Fruit fly (Drosophila melanogaster) whole organism, embryonic: ENCODE measurements around the gene Cdc7.

Source experiments
- Aef1 ChIP-seq: fragments of 200-800 bp; sonication (Bioruptor generic); IDR thresholded peaks from 3 replicates; pipeline ENCODE4 v1.3.6; 2022; ENCODE audit warnings: missing biosample characterization, missing genetic modification characterization
- Atf-2 ChIP-seq: fragments of 200-800 bp; sonication (Bioruptor generic); optimal IDR thresholded peaks from 2 replicates; lab custom pipeline; 2016; ENCODE audit warnings: missing biosample characterization, missing genetic modification characterization
- B-H1 ChIP-seq: fragments of 200-800 bp; sonication (Bioruptor generic); IDR thresholded peaks from 3 replicates; pipeline ENCODE4 v1.3.6; 2022; ENCODE audit warnings: missing biosample characterization, missing genetic modification characterization
- Blimp-1 ChIP-seq: fragments of 200-800 bp; sonication (Bioruptor generic); optimal IDR thresholded peaks from 3 replicates; lab custom pipeline; 2018; ENCODE audit warnings: missing biosample characterization, missing genetic modification characterization, mild to moderate bottlenecking, moderate library complexity, missing genetic modification reagents
- CG12071 ChIP-seq: fragments of 200-800 bp; sonication (Bioruptor generic); optimal IDR thresholded peaks from 3 replicates; lab custom pipeline; 2018; ENCODE audit warnings: missing biosample characterization, mild to moderate bottlenecking, missing genetic modification characterization
- CG12155 ChIP-seq: fragments of 200-800 bp; sonication (Bioruptor generic); optimal IDR thresholded peaks from 3 replicates; lab custom pipeline; 2016; ENCODE audit warnings: missing biosample characterization, missing genetic modification characterization
- CG13287 ChIP-seq: fragments of 200-800 bp; sonication (Bioruptor generic); IDR thresholded peaks from 2 replicates; pipeline ENCODE4 v1.3.6; 2022; ENCODE audit warnings: missing biosample characterization, missing genetic modification characterization; ENCODE audit not compliant: partially characterized antibody
- CG14050 ChIP-seq: fragments of 200-800 bp; sonication (Bioruptor generic); IDR thresholded peaks from 3 replicates; pipeline ENCODE4 v1.3.6; 2022; ENCODE audit warnings: missing biosample characterization, missing genetic modification characterization
- CG17829 ChIP-seq: fragments of 200-800 bp; optimal IDR thresholded peaks from 2 replicates; lab custom pipeline; 2019; ENCODE audit warnings: missing biosample characterization, mild to moderate bottlenecking, missing genetic modification characterization, moderate library complexity
- CG18262 ChIP-seq: fragments of 200-800 bp; optimal IDR thresholded peaks from 3 replicates; lab custom pipeline; 2019; ENCODE audit warnings: missing biosample characterization, mild to moderate bottlenecking, missing genetic modification characterization, moderate library complexity
- CG2712 ChIP-seq: fragments of 200-800 bp; optimal IDR thresholded peaks from 3 replicates; lab custom pipeline; 2019; ENCODE audit warnings: missing biosample characterization, mild to moderate bottlenecking, missing genetic modification characterization, moderate library complexity
- CG31388 ChIP-seq: fragments of 200-800 bp; sonication (Bioruptor generic); optimal IDR thresholded peaks from 2 replicates; lab custom pipeline; 2016; ENCODE audit warnings: missing biosample characterization, missing genetic modification characterization
- CG4282 ChIP-seq: fragments of 200-800 bp; sonication (Bioruptor generic); optimal IDR thresholded peaks from 2 replicates; lab custom pipeline; 2016; ENCODE audit warnings: missing biosample characterization, missing genetic modification characterization
- CG6272 ChIP-seq: fragments of 200-800 bp; sonication (Bioruptor generic); IDR thresholded peaks from 2 replicates; pipeline ENCODE4 v1.3.6; 2022; ENCODE audit warnings: missing biosample characterization, missing genetic modification characterization
- CG6689 ChIP-seq: fragments of 200-800 bp; sonication (Bioruptor generic); IDR thresholded peaks from 2 replicates; pipeline ENCODE4 v1.3.6; 2022; ENCODE audit warnings: missing biosample characterization, missing genetic modification characterization
- CG8388 ChIP-seq: fragments of 200-800 bp; sonication (Bioruptor generic); optimal IDR thresholded peaks from 2 replicates; lab custom pipeline; 2019; ENCODE audit warnings: missing biosample characterization, mild to moderate bottlenecking, missing genetic modification characterization, moderate library complexity
- CG9932 ChIP-seq: fragments of 200-800 bp; sonication (Bioruptor generic); IDR thresholded peaks from 2 replicates; pipeline ENCODE4 v1.3.6; 2022; ENCODE audit warnings: missing biosample characterization, missing genetic modification characterization
- GATAe ChIP-seq: fragments of 200-800 bp; sonication (Bioruptor generic); conservative IDR thresholded peaks from 2 replicates; pipeline ENCODE4 v1.3.6; 2022; ENCODE audit warnings: missing biosample characterization, missing genetic modification characterization
- Gug ChIP-seq: fragments of 200-800 bp; sonication (Bioruptor generic); IDR thresholded peaks from 4 replicates; pipeline ENCODE4 v1.3.6; 2022; ENCODE audit warnings: missing biosample characterization, missing genetic modification characterization
- HLH3B ChIP-seq: fragments of 200-800 bp; sonication (Bioruptor generic); IDR thresholded peaks from 2 replicates; pipeline ENCODE4 v1.3.6; 2022; ENCODE audit warnings: missing biosample characterization, missing genetic modification characterization
- Hr3 ChIP-seq: fragments of 200-800 bp; sonication (Bioruptor generic); optimal IDR thresholded peaks from 3 replicates; lab custom pipeline; 2016; ENCODE audit warnings: missing biosample characterization, missing genetic modification characterization
- Meics ChIP-seq: fragments of 200-800 bp; sonication (Bioruptor generic); optimal IDR thresholded peaks from 2 replicates; lab custom pipeline; 2017; ENCODE audit warnings: missing biosample characterization, mild to moderate bottlenecking, missing genetic modification characterization
- Mrtf ChIP-seq: fragments of 200-800 bp; sonication (Bioruptor generic); IDR thresholded peaks from 3 replicates; pipeline ENCODE4 v1.3.6; 2022; ENCODE audit warnings: missing biosample characterization, missing genetic modification characterization
- NK7.1 ChIP-seq: fragments of 200-800 bp; sonication (Bioruptor generic); optimal IDR thresholded peaks from 3 replicates; lab custom pipeline; 2016; ENCODE audit warnings: missing biosample characterization, missing genetic modification characterization
- NfI ChIP-seq: fragments of 200-800 bp; sonication (Bioruptor generic); optimal IDR thresholded peaks from 3 replicates; lab custom pipeline; 2018; ENCODE audit warnings: missing biosample characterization, mild to moderate bottlenecking, missing genetic modification characterization, moderate library complexity
- Opbp ChIP-seq: fragments of 200-800 bp; sonication (Bioruptor generic); IDR thresholded peaks from 3 replicates; pipeline ENCODE4 v1.3.6; 2022; ENCODE audit warnings: missing biosample characterization, missing genetic modification characterization; ENCODE audit not compliant: partially characterized antibody
- Optix ChIP-seq: fragments of 200-800 bp; sonication (Bioruptor generic); IDR thresholded peaks from 3 replicates; pipeline ENCODE4 v1.3.6; 2022; ENCODE audit warnings: missing biosample characterization, missing genetic modification characterization
- Poxn ChIP-seq: fragments of 200-800 bp; sonication (Bioruptor generic); IDR thresholded peaks from 2 replicates; pipeline ENCODE4 v1.3.6; 2022; ENCODE audit warnings: missing biosample characterization, missing genetic modification characterization
- cad ChIP-seq: fragments of >200 bp; optimal IDR thresholded peaks from 2 replicates; lab custom pipeline; 2017; ENCODE audit warnings: missing biosample characterization, missing genetic modification characterization
- disco-r ChIP-seq: fragments of 200-800 bp; sonication (Bioruptor generic); optimal IDR thresholded peaks from 2 replicates; lab custom pipeline; 2016; ENCODE audit warnings: missing biosample characterization, missing genetic modification characterization
- dmrt11E ChIP-seq: fragments of 200-800 bp; sonication (Bioruptor generic); optimal IDR thresholded peaks from 3 replicates; lab custom pipeline; 2018; ENCODE audit warnings: missing biosample characterization, mild to moderate bottlenecking, missing genetic modification characterization, moderate library complexity
- fd3F ChIP-seq: fragments of 200-800 bp; sonication (Bioruptor generic); optimal IDR thresholded peaks from 2 replicates; lab custom pipeline; 2018; ENCODE audit warnings: missing biosample characterization, mild to moderate bottlenecking, missing genetic modification characterization, moderate library complexity
- gem ChIP-seq: fragments of 200-800 bp; sonication (Bioruptor generic); optimal IDR thresholded peaks from 2 replicates; lab custom pipeline; 2019; ENCODE audit warnings: missing biosample characterization, mild to moderate bottlenecking, missing genetic modification characterization, moderate library complexity
- jumu ChIP-seq: fragments of 200-800 bp; sonication (Bioruptor generic); optimal IDR thresholded peaks from 3 replicates; lab custom pipeline; 2016; ENCODE audit warnings: missing biosample characterization, missing genetic modification characterization
- kay ChIP-seq: fragments of 200-800 bp; sonication (Bioruptor generic); optimal IDR thresholded peaks from 2 replicates; lab custom pipeline; 2016; ENCODE audit warnings: missing biosample characterization, missing genetic modification characterization
- ken ChIP-seq: fragments of 200-800 bp; sonication (Bioruptor generic); IDR thresholded peaks from 3 replicates; pipeline ENCODE4 v1.3.6; 2022; ENCODE audit warnings: missing biosample characterization, missing genetic modification characterization
- mam ChIP-seq: fragments of 200-800 bp; sonication (Bioruptor generic); optimal IDR thresholded peaks from 3 replicates; lab custom pipeline; 2016; ENCODE audit warnings: missing biosample characterization, missing genetic modification characterization
- oc ChIP-seq: fragments of 200-800 bp; sonication (Bioruptor generic); optimal IDR thresholded peaks from 2 replicates; lab custom pipeline; 2018; ENCODE audit warnings: missing biosample characterization, mild to moderate bottlenecking, missing genetic modification characterization, moderate library complexity
- pan ChIP-seq, 4 experiments: fragments of >200 bp in 3 of 4; fragments of 200-800 bp in 1 of 4; sonication (Bioruptor generic) in 1 of 4; optimal IDR thresholded peaks in 3 of 4; IDR thresholded peaks in 1 of 4; 2 replicates each; pipeline versions ENCODE4 v1.3.6 to Lab custom; 2017 to 2022; ENCODE audit warnings: missing biosample characterization in 2 of 4, missing genetic modification characterization in 2 of 4, mixed read lengths in 1 of 4
- pho ChIP-seq: fragments of 200-800 bp; sonication (Bioruptor generic); optimal IDR thresholded peaks from 2 replicates; lab custom pipeline; 2016; ENCODE audit warnings: missing biosample characterization, missing genetic modification characterization
- phol ChIP-seq: fragments of 200-800 bp; sonication (Bioruptor generic); optimal IDR thresholded peaks from 3 replicates; lab custom pipeline; 2018; ENCODE audit warnings: missing biosample characterization, mild to moderate bottlenecking, missing genetic modification characterization, moderate library complexity
- prd ChIP-seq, 3 experiments: fragments of >200 bp in 2 of 3; fragments of 200-800 bp in 1 of 3; sonication (Bioruptor generic) in 1 of 3; optimal IDR thresholded peaks in 2 of 3; IDR thresholded peaks in 1 of 3; 2 replicates in 2 of 3; 3 replicates in 1 of 3; pipeline versions ENCODE4 v1.3.6 to Lab custom; 2017 to 2022; ENCODE audit warnings: missing biosample characterization in 1 of 3, missing genetic modification characterization in 1 of 3
- pum ChIP-seq: fragments of 200-800 bp; sonication (Bioruptor generic); optimal IDR thresholded peaks from 2 replicates; lab custom pipeline; 2016; ENCODE audit warnings: missing biosample characterization, missing genetic modification characterization
- ranshi ChIP-seq: fragments of 200-800 bp; sonication (Bioruptor generic); IDR thresholded peaks from 2 replicates; pipeline ENCODE4 v1.3.6; 2022; ENCODE audit warnings: missing biosample characterization, missing genetic modification characterization
- seq ChIP-seq: fragments of 200-800 bp; sonication (Bioruptor generic); IDR thresholded peaks from 2 replicates; pipeline ENCODE4 v1.3.6; 2022; ENCODE audit warnings: missing biosample characterization, missing genetic modification characterization
- ssp ChIP-seq: fragments of 200-800 bp; sonication (Bioruptor generic); IDR thresholded peaks from 2 replicates; pipeline ENCODE4 v1.3.6; 2022; ENCODE audit warnings: missing biosample characterization, missing genetic modification characterization
- vvl ChIP-seq: fragments of 200-800 bp; sonication (Bioruptor generic); IDR thresholded peaks from 2 replicates; pipeline ENCODE4 v1.3.6; 2022; ENCODE audit warnings: missing biosample characterization, missing genetic modification characterization

Cdc7 gene

DNA sequence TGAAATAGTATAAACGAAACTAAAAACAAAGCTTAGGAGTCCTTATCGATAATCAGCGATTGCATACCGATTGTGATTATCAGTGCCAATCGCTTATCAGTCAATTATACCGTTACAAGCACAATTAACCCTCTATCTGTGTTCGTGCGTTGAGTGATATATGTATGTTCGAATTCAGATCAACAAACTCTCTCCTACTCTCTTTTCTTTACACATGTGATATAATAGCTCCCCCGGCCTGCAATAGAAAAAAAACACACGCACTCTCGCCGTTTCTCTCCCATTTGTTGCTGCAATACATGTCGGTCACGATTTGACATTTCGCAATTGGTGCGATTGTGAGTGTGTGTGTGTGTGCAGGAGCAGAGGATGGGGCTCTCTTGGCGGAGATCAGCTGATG is 8.0 kb downstream of the Cdc7 start (continued):
- TF ChIP-seq gem (tag; lab: Kevin White, UChicago), result no peak
- no peak for TF ChIP-seq GATAe (GFP tag; lab: Robert Waterston, UW)
- TF ChIP-seq oc (tag; lab: Kevin White, UChicago), result no peak
- TF ChIP-seq CG31388, result no peak
- TF ChIP-seq CG2712, result no peak
- TF ChIP-seq CG12071 (GFP tag; lab: Kevin White, UChicago), result no peak
- no peak for TF ChIP-seq CG6689 (GFP tag; lab: Robert Waterston, UW)

DNA sequence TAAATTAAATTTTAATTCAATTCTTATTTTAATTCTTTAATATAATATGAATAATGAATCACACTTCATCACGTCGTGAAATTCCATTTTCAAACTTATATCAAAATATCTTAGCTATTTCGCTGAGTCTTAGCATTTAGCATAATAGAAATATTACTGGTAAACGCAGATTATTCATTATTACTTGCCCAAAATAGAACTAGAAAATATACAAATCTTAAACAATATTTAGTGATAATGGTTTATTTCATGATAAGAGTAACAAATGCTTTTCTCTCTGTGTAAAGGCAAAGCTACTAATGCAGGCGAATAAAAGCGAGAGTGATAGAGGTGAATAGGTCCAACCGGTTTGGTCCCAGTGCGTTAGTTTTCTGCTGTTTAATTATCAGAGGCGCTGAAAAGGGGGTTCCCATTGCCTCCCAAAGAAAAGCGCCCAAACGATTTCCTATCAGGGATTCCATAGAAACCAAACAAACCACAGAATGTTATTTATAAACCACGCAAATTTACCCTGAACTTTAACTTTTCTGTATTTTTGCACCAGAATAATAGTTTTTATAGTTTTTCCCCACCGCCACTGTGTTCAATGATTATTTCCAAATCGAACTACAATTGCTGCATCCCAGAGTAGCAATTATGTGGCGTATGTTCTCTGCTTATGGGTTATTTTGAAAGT is 8.7 kb downstream of the Cdc7 start:
- peak; percentile 38; the same call in 1 of the 2 replicates for TF ChIP-seq ranshi (GFP tag; lab: Robert Waterston, UW)
- peak; percentile 1 for TF ChIP-seq Hr3 (GFP tag; lab: Kevin White, UChicago)
- no peak for TF ChIP-seq B-H1
- TF ChIP-seq fd3F (GFP tag; lab: Kevin White, UChicago), result peak; percentile 35
- TF ChIP-seq CG18262, result peak; percentile 40
- peak; percentile 48 for TF ChIP-seq pho (GFP tag; lab: Kevin White, UChicago)
- TF ChIP-seq vvl (GFP tag; lab: Robert Waterston, UW), result peak; percentile 47
- TF ChIP-seq dmrt11E (tag; lab: Kevin White, UChicago), result no peak
- TF ChIP-seq Opbp (GFP tag; lab: Robert Waterston, UW), result no peak
- TF ChIP-seq CG6272 (GFP tag; lab: Robert Waterston, UW), result no peak
- TF ChIP-seq CG14050 (GFP tag; lab: Robert Waterston, UW), result peak; percentile 32; the same call in 1 of the 3 replicates
- TF ChIP-seq kay (GFP tag; lab: Kevin White, UChicago), result no peak
- TF ChIP-seq cad (GFP tag; lab: Kevin White, UChicago), result no peak
- peak; percentile 58; the same call in 1 of the 2 replicates for TF ChIP-seq CG9932 (GFP tag; lab: Robert Waterston, UW)
- TF ChIP-seq ken (GFP tag; lab: Robert Waterston, UW), result no peak
- peak; percentile 1 for TF ChIP-seq pum
- no peak for TF ChIP-seq disco-r
- TF ChIP-seq Mrtf (GFP tag; lab: Robert Waterston, UW), result 0 out of 3 replicates have a peak, but pooled peaks have one; percentile 32
- no peak for TF ChIP-seq CG13287
- no peak for TF ChIP-seq Poxn (GFP tag; lab: Robert Waterston, UW)
- TF ChIP-seq mam (GFP tag; lab: Kevin White, UChicago), result peak; percentile 24
- no peak for TF ChIP-seq CG4282
- TF ChIP-seq phol (tag; lab: Kevin White, UChicago), result peak; percentile 26
- peak; percentile 40; the same call in 1 of the 2 replicates for TF ChIP-seq ssp
- no peak for TF ChIP-seq prd (optimal IDR thresholded peaks at IDR 0.05; lab: Kevin White, UChicago)
- peak; percentile 55; the same call in 2 of the 3 replicates for TF ChIP-seq prd (GFP tag; IDR thresholded peaks at IDR 0.05; lab: Robert Waterston, UW)
- peak; percentile 2 for TF ChIP-seq CG12155 (GFP tag; lab: Kevin White, UChicago)
- peak; percentile 97 for TF ChIP-seq Blimp-1 (GFP tag; lab: Kevin White, UChicago)
- TF ChIP-seq NK7.1 (GFP tag; lab: Kevin White, UChicago), result peak; percentile 8
- TF ChIP-seq seq (GFP tag; lab: Robert Waterston, UW), result peak; percentile 59; the same call in 1 of the 2 replicates
- peak; percentile 25 for TF ChIP-seq CG17829 (tag; lab: Kevin White, UChicago)
- TF ChIP-seq Meics (GFP tag; lab: Kevin White, UChicago), result peak; percentile 55
- peak; percentile 47; the same call in 1 of the 4 replicates for TF ChIP-seq Gug (GFP tag; lab: Robert Waterston, UW)
- peak; percentile 29 for TF ChIP-seq jumu (GFP tag; lab: Kevin White, UChicago)
- TF ChIP-seq CG8388, result peak; percentile 21
- TF ChIP-seq pan (optimal IDR thresholded peaks at IDR 0.05; lab: Kevin White, UChicago), result no peak
- peak in 1 of 2 experiments; percentile 61 for TF ChIP-seq pan (GFP tag; optimal IDR thresholded peaks at IDR 0.05 in 1 of 2, IDR thresholded peaks at IDR 0.05 in 1 of 2)
- TF ChIP-seq NfI (GFP tag; lab: Kevin White, UChicago), result peak; percentile 31
- peak; percentile 68; the same call in 2 of the 3 replicates for TF ChIP-seq Optix (GFP tag; lab: Robert Waterston, UW)
- peak; percentile 37; the same call in 1 of the 3 replicates for TF ChIP-seq Aef1 (GFP tag; lab: Robert Waterston, UW)
- TF ChIP-seq HLH3B (GFP tag; lab: Robert Waterston, UW), result peak; percentile 51; the same call in 1 of the 2 replicates
- TF ChIP-seq Atf-2, result peak; percentile 15
